Worm (Caenorhabditis elegans) whole organism, L1 larva: ENCODE results near the gene egl-10.

Source experiments
- C34B4.2 ChIP-seq: sonication (generic microtip); optimal IDR thresholded peaks from 2 replicates; lab custom pipeline; 2017; ENCODE audit warnings: mild to moderate bottlenecking, missing genetic modification characterization, missing compliant biosample characterization
- alr-1 ChIP-seq: fragments of 200-800 bp; sonication (Bioruptor generic); optimal IDR thresholded peaks from 2 replicates; lab custom pipeline; 2018; ENCODE audit warnings: borderline replicate concordance, mild to moderate bottlenecking, missing genetic modification characterization, missing compliant biosample characterization
- aly-2 ChIP-seq: fragments of 150-350 bp; optimal IDR thresholded peaks from 2 replicates; lab custom pipeline; 2014; ENCODE audit warnings: missing biosample characterization, missing genetic modification characterization
- ama-1 ChIP-seq: fragments of 150-350 bp; optimal IDR thresholded peaks from 2 replicates; lab custom pipeline; 2014
- ceh-82 ChIP-seq, 3 experiments: fragments of 150-350 bp in 1 of 3; sonication (generic microtip) in 2 of 3; optimal IDR thresholded peaks; 2 replicates each; lab custom pipeline; 2014 to 2017; ENCODE audit warnings: missing biosample characterization in 3 of 3, missing genetic modification characterization in 3 of 3
- ceh-88 ChIP-seq: fragments of 200-800 bp; sonication (Bioruptor generic); IDR thresholded peaks from 2 replicates; pipeline ENCODE4 v1.3.6; 2022; ENCODE audit warnings: missing genetic modification characterization, missing compliant biosample characterization
- ceh-90 ChIP-seq: sonication (generic microtip); optimal IDR thresholded peaks from 2 replicates; lab custom pipeline; 2016; ENCODE audit warnings: missing genetic modification characterization, missing compliant biosample characterization
- ces-1 ChIP-seq: fragments of 150-350 bp; optimal IDR thresholded peaks from 2 replicates; lab custom pipeline; 2014; ENCODE audit warnings: missing biosample characterization, missing genetic modification reagents, missing genetic modification characterization
- dpl-1 ChIP-seq, 3 experiments: fragments of 150-350 bp in 2 of 3; sonication (generic microtip) in 1 of 3; optimal IDR thresholded peaks; 2 replicates each; lab custom pipeline; 2014 to 2017; ENCODE audit warnings: missing biosample characterization in 3 of 3, missing genetic modification characterization in 3 of 3, missing genetic modification reagents in 3 of 3
- efl-1 ChIP-seq, 4 experiments: fragments of 150-350 bp; optimal IDR thresholded peaks in 3 of 4; peaks in 1 of 4; 1 replicate in 1 of 4; 2 replicates in 3 of 4; lab custom pipeline; 2014; ENCODE audit warnings: missing biosample characterization in 2 of 4, missing genetic modification characterization in 2 of 4, missing genetic modification reagents in 2 of 4
- fkh-10 ChIP-seq: sonication (generic microtip); optimal IDR thresholded peaks from 2 replicates; lab custom pipeline; 2017; ENCODE audit warnings: missing biosample characterization, missing genetic modification reagents, missing genetic modification characterization
- fkh-8 ChIP-seq: sonication (generic microtip); optimal IDR thresholded peaks from 2 replicates; lab custom pipeline; 2016; ENCODE audit warnings: mild to moderate bottlenecking, missing genetic modification characterization, missing compliant biosample characterization
- fos-1 ChIP-seq: fragments of 150-350 bp; optimal IDR thresholded peaks from 2 replicates; lab custom pipeline; 2014; ENCODE audit warnings: missing biosample characterization, missing genetic modification characterization
- hlh-17 ChIP-seq: fragments of 200-800 bp; sonication (Bioruptor generic); optimal IDR thresholded peaks from 2 replicates; lab custom pipeline; 2018; ENCODE audit warnings: missing genetic modification characterization, mild to moderate bottlenecking, missing compliant biosample characterization, moderate library complexity, borderline replicate concordance
- jun-1 ChIP-seq: fragments of 150-350 bp; optimal IDR thresholded peaks from 2 replicates; lab custom pipeline; 2014; ENCODE audit warnings: missing biosample characterization, missing genetic modification reagents, missing genetic modification characterization
- lin-13 ChIP-seq: fragments of 150-350 bp; optimal IDR thresholded peaks from 2 replicates; lab custom pipeline; 2014; ENCODE audit warnings: missing biosample characterization, missing genetic modification reagents, missing genetic modification characterization
- lin-14 ChIP-seq: fragments of 200-800 bp; sonication (Bioruptor generic); optimal IDR thresholded peaks from 2 replicates; lab custom pipeline; 2018; ENCODE audit warnings: mild to moderate bottlenecking, missing genetic modification characterization, moderate library complexity, missing compliant biosample characterization
- lin-15B ChIP-seq: fragments of 150-350 bp; sonication (generic microtip); optimal IDR thresholded peaks from 3 replicates; lab custom pipeline; 2014; ENCODE audit warnings: missing biosample characterization, missing genetic modification characterization
- lin-35 ChIP-seq, 2 experiments: fragments of 150-350 bp; optimal IDR thresholded peaks; 2 replicates each; lab custom pipeline; 2014; ENCODE audit warnings: missing biosample characterization in 2 of 2, missing genetic modification characterization in 2 of 2, missing genetic modification reagents in 2 of 2
- mab-9 ChIP-seq: fragments of 200-800 bp; sonication (Bioruptor generic); IDR thresholded peaks from 2 replicates; pipeline ENCODE4 v1.3.6; 2022; ENCODE audit warnings: missing genetic modification reagents, missing genetic modification characterization, missing compliant biosample characterization
- mdl-1 ChIP-seq, 2 experiments: fragments of 150-350 bp; optimal IDR thresholded peaks; 2 replicates each; lab custom pipeline; 2014 to 2017; ENCODE audit warnings: missing biosample characterization in 2 of 2, missing genetic modification characterization in 2 of 2, inconsistent platforms in 1 of 2
- mef-2 ChIP-seq: fragments of 150-350 bp; optimal IDR thresholded peaks from 2 replicates; lab custom pipeline; 2014; ENCODE audit warnings: missing biosample characterization, missing genetic modification characterization
- nhr-11 ChIP-seq: fragments of 150-350 bp; optimal IDR thresholded peaks from 2 replicates; lab custom pipeline; 2014; ENCODE audit warnings: missing biosample characterization, missing genetic modification characterization
- nhr-12 ChIP-seq: sonication (generic microtip); optimal IDR thresholded peaks from 2 replicates; lab custom pipeline; 2017; ENCODE audit warnings: missing biosample characterization, missing genetic modification characterization
- nhr-237 ChIP-seq: fragments of 150-350 bp; optimal IDR thresholded peaks from 2 replicates; lab custom pipeline; 2014; ENCODE audit warnings: missing biosample characterization, missing genetic modification characterization
- nhr-47 ChIP-seq: sonication (generic microtip); optimal IDR thresholded peaks from 2 replicates; lab custom pipeline; 2016; ENCODE audit warnings: mild to moderate bottlenecking, missing genetic modification characterization, moderate library complexity, missing compliant biosample characterization
- nhr-76 ChIP-seq: sonication (generic microtip); optimal IDR thresholded peaks from 2 replicates; lab custom pipeline; 2017; ENCODE audit warnings: missing biosample characterization, missing genetic modification characterization
- nhr-90 ChIP-seq: sonication (generic microtip); optimal IDR thresholded peaks from 2 replicates; lab custom pipeline; 2016; ENCODE audit warnings: mild to moderate bottlenecking, missing genetic modification characterization, missing compliant biosample characterization; ENCODE audit not compliant: poor library complexity
- pag-3 ChIP-seq: sonication (generic microtip); optimal IDR thresholded peaks from 2 replicates; lab custom pipeline; 2017; ENCODE audit warnings: missing genetic modification characterization, mild to moderate bottlenecking, missing compliant biosample characterization, antibody characterized with exemption, borderline replicate concordance; ENCODE audit not compliant: insufficient read depth
- snpc-4 ChIP-seq: fragments of 150-350 bp; optimal IDR thresholded peaks from 2 replicates; lab custom pipeline; 2014; ENCODE audit warnings: missing biosample characterization, missing genetic modification characterization
- sup-37 ChIP-seq: fragments of 200-800 bp; sonication (Bioruptor generic); optimal IDR thresholded peaks from 2 replicates; lab custom pipeline; 2018; ENCODE audit warnings: mild to moderate bottlenecking, missing genetic modification characterization, missing compliant biosample characterization
- swsn-7 ChIP-seq: sonication (generic microtip); optimal IDR thresholded peaks from 2 replicates; lab custom pipeline; 2016; ENCODE audit warnings: missing genetic modification characterization, missing compliant biosample characterization
- tlp-1 ChIP-seq: fragments of 150-350 bp; optimal IDR thresholded peaks from 2 replicates; lab custom pipeline; 2014; ENCODE audit warnings: missing biosample characterization, missing genetic modification characterization
- unc-130 ChIP-seq: fragments of 150-350 bp; optimal IDR thresholded peaks from 2 replicates; lab custom pipeline; 2017; ENCODE audit warnings: missing biosample characterization, missing genetic modification characterization, inconsistent platforms
- unc-98 ChIP-seq: fragments of 200-800 bp; sonication (Bioruptor generic); IDR thresholded peaks from 2 replicates; pipeline ENCODE4 v1.3.6; 2022; ENCODE audit warnings: missing genetic modification characterization, missing compliant biosample characterization
- zip-4 ChIP-seq: fragments of 200-800 bp; sonication (Bioruptor generic); optimal IDR thresholded peaks from 2 replicates; lab custom pipeline; 2018; ENCODE audit warnings: mild to moderate bottlenecking, missing genetic modification characterization, moderate library complexity, missing compliant biosample characterization
- ztf-11 ChIP-seq, 2 experiments: sonication (generic microtip); optimal IDR thresholded peaks; 2 replicates each; lab custom pipeline; 2016 to 2017; ENCODE audit warnings: missing genetic modification characterization in 2 of 2, missing biosample characterization in 1 of 2, missing compliant biosample characterization in 1 of 2

egl-10 gene

DNA sequence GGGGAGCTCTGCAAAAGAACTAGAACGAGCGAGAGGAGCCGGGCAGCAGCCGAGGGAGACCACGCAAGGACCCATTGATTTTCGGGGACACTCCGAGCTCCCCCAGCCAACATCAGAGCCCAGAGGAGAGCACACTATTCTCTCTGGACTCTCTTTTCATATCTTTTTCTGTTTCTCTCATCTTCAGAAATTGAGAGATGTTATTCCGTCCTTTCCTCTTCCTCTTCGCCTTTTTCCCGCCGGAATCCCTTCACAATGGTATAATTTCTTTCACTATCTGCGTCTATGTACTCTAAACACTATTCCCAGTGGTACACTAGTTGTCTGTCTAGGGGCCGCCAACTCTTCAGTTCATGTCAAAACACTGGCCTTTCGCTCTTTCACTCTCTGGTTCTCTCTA is 2.6 kb upstream of the egl-10 start (continued):
- TF ChIP-seq nhr-237 (tag; lab: Kevin White, UChicago), result peak; percentile 35
- no peak for TF ChIP-seq unc-98 (GFP tag; lab: Robert Waterston, UW)
- TF ChIP-seq nhr-76 (tag; lab: Kevin White, UChicago), result no peak
- TF ChIP-seq aly-2, result peak; percentile 46
- TF ChIP-seq zip-4, result no peak
- peak; percentile 51 for TF ChIP-seq lin-13 (GFP tag; lab: Kevin White, UChicago)
- TF ChIP-seq fos-1 (tag; lab: Kevin White, UChicago), result peak; percentile 22
- peak; percentile 55 for TF ChIP-seq nhr-90 (tag; lab: Kevin White, UChicago)
- TF ChIP-seq mab-9, result no peak
- no peak for TF ChIP-seq tlp-1 (tag; lab: Kevin White, UChicago)
- peak; percentile 41 for TF ChIP-seq mef-2
- TF ChIP-seq snpc-4 (tag; lab: Kevin White, UChicago), result peak; percentile 71
- peak; percentile 34 to 62 (median 57) for TF ChIP-seq ceh-82 (tag; optimal IDR thresholded peaks at IDR 0.05; lab: Kevin White, UChicago)
- TF ChIP-seq fkh-8 (tag; lab: Kevin White, UChicago), result peak; percentile 95
- peak; percentile 16 for TF ChIP-seq sup-37 (GFP tag; lab: Kevin White, UChicago)
- TF ChIP-seq hlh-17, result no peak
- peak; percentile 42 for TF ChIP-seq unc-130 (tag; lab: Kevin White, UChicago)
- TF ChIP-seq lin-35 (GFP tag; optimal IDR thresholded peaks at IDR 0.05; lab: Kevin White, UChicago), result peak; percentile 56 to 63
- TF ChIP-seq fkh-10 (GFP tag; lab: Kevin White, UChicago), result peak; percentile 96
- TF ChIP-seq ztf-11 (tag; optimal IDR thresholded peaks at IDR 0.05; lab: Kevin White, UChicago), result no peak
- TF ChIP-seq ceh-90 (tag; lab: Kevin White, UChicago), result no peak
- peak; percentile 36 for TF ChIP-seq jun-1

DNA sequence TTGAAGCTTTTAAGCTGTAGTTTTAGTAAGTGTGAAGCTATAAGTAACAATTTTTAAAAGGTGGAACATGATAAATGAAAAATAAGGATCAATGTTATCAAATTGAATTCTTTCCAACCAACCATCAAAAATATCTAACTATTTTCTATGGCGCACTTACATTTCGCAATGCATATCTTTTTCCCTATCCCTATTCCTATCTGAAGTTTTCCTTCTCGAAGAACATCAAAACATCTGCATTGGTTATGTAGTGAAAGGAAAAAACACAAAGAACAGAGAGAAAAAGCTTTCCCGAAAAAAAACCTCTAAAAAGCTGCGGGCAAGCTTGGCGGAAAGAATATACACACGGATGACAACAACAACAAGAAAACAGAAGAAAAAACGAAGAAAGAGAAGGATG is 2.2 kb downstream of the egl-10 start:
- TF ChIP-seq lin-15B, result no peak
- TF ChIP-seq lin-13 (GFP tag; lab: Kevin White, UChicago), result no peak
- TF ChIP-seq nhr-11, result no peak
- no peak for TF ChIP-seq alr-1 (tag; lab: Kevin White, UChicago)
- TF ChIP-seq nhr-47 (tag; lab: Kevin White, UChicago), result no peak
- no peak for TF ChIP-seq C34B4.2 (tag; lab: Kevin White, UChicago)
- TF ChIP-seq ces-1 (GFP tag; lab: Kevin White, UChicago), result no peak
- TF ChIP-seq efl-1 (optimal IDR thresholded peaks at IDR 0.05; lab: Kevin White, UChicago), result no peak
- peak in 1 of 2 experiments; percentile 37 for TF ChIP-seq efl-1 (GFP tag; optimal IDR thresholded peaks at IDR 0.05 in 1 of 2; lab: Kevin White, UChicago)

DNA sequence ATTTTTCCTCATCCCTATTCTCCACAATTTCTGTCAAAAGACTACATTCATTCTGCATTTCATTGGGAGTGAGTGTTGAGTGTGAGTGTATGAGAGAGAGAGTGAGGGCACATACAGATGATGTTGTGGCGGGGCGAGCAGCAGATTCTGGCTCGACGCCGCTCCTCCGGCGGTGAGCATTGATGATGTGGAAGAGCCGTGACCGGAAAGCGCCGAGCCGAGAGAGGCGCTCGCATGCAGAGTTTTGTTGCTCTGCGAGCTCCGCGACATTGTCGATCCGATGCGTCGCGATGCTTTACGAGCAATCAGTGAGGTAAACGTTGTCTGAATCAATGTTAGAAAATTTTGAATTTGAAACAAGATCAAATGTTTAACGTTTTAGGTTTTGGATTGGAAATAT is 7.1 kb downstream of the egl-10 start:
- no peak for TF ChIP-seq fos-1 (tag; lab: Kevin White, UChicago)
- TF ChIP-seq ama-1, result no peak
- TF ChIP-seq fkh-10 (GFP tag; lab: Kevin White, UChicago), result peak; percentile 3
- TF ChIP-seq tlp-1 (tag; lab: Kevin White, UChicago), result no peak
- TF ChIP-seq pag-3 (tag; lab: Kevin White, UChicago), result no peak
- TF ChIP-seq swsn-7, result no peak
- TF ChIP-seq ceh-82 (tag; optimal IDR thresholded peaks at IDR 0.05; lab: Kevin White, UChicago), result peak in 1 of 3 experiments; percentile 19
- no peak for TF ChIP-seq ceh-88 (GFP tag; lab: Robert Waterston, UW)
- no peak for TF ChIP-seq mdl-1 (tag; optimal IDR thresholded peaks at IDR 0.05; lab: Kevin White, UChicago)
- TF ChIP-seq lin-14 (GFP tag; lab: Kevin White, UChicago), result peak; percentile 45
- TF ChIP-seq dpl-1 (GFP tag; optimal IDR thresholded peaks at IDR 0.05; lab: Kevin White, UChicago), result peak in 1 of 3 experiments; percentile 0
- no peak for TF ChIP-seq nhr-12 (tag; lab: Kevin White, UChicago)
